Fruit fly (Drosophila melanogaster): ENCODE measurements around the gene IFT46.

Gene IFT46

DNA sequence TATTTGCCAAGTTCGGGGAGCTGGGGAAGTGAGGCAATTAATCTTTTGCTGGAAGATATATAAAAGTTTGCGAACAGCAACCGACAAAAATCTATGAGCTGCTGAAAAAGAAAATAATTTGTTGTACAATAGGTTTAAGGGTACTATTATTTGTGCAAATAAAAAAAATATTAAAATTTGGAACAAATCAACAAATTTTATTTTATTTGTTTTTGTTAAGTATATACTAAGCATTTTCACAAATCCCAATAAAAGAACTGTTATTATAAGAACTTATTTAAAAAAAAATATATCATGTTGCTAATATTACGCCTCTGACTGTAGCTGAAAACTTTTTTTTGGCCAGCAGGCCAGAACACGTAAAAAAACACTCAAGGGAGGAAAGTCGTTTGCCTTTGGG is 42.2 kb upstream of the IFT46 start (continued):
- TF ChIP-seq CG10267 (tag; optimal IDR thresholded peaks at IDR 0.05) = peak; percentile 24
- TF ChIP-seq tin (GFP tag; optimal IDR thresholded peaks at IDR 0.05) = no peak
- TF ChIP-seq CG9437 (GFP tag; optimal IDR thresholded peaks at IDR 0.05) = no peak
- no peak for TF ChIP-seq wor (GFP tag; IDR thresholded peaks at IDR 0.05)
- no peak for TF ChIP-seq p53 (GFP tag; optimal IDR thresholded peaks at IDR 0.05)
- no peak for TF ChIP-seq CG6689 (GFP tag; IDR thresholded peaks at IDR 0.05)
- no peak for TF ChIP-seq sens-2 (GFP tag; IDR thresholded peaks at IDR 0.05)
- no peak for TF ChIP-seq sqz (GFP tag; optimal IDR thresholded peaks at IDR 0.05)
- TF ChIP-seq amos (GFP tag; IDR thresholded peaks at IDR 0.05; ENCODE audit: partially characterized antibody) = no peak
- peak; percentile 9 for TF ChIP-seq CG18619 (GFP tag; optimal IDR thresholded peaks at IDR 0.05)
- TF ChIP-seq gt (GFP tag; IDR thresholded peaks at IDR 0.05) = no peak
- no peak for TF ChIP-seq CG2875 (GFP tag; optimal IDR thresholded peaks at IDR 0.05)
- no peak for TF ChIP-seq dimm (GFP tag; IDR thresholded peaks at IDR 0.05)
- TF ChIP-seq CG17829 (tag; optimal IDR thresholded peaks at IDR 0.05) = no peak
- peak; percentile 35 for TF ChIP-seq grau (tag; optimal IDR thresholded peaks at IDR 0.05)
- TF ChIP-seq croc (GFP tag; conservative IDR thresholded peaks at IDR 0.05) = no peak
- TF ChIP-seq oc (tag; optimal IDR thresholded peaks at IDR 0.05) = no peak
- TF ChIP-seq bigmax (GFP tag; optimal IDR thresholded peaks at IDR 0.05) = no peak
- TF ChIP-seq lov (optimal IDR thresholded peaks at IDR 0.05) = no peak
- TF ChIP-seq lov (GFP tag; IDR thresholded peaks at IDR 0.05) = no peak
- TF ChIP-seq CG43689 (GFP tag; IDR thresholded peaks at IDR 0.05) = no peak
- no peak for TF ChIP-seq ftz-f1 (GFP tag; optimal IDR thresholded peaks at IDR 0.05)
- TF ChIP-seq CG4854 (GFP tag; optimal IDR thresholded peaks at IDR 0.05) = no peak
- no peak for TF ChIP-seq CG6791 (GFP tag; IDR thresholded peaks at IDR 0.05; ENCODE audit: partially characterized antibody)
- TF ChIP-seq CG30403 (GFP tag; optimal IDR thresholded peaks at IDR 0.05) = peak; percentile 34
- TF ChIP-seq Pdp1 (GFP tag; optimal IDR thresholded peaks at IDR 0.05) = no peak
- no peak for TF ChIP-seq Sin3A (optimal IDR thresholded peaks at IDR 0.05)
- peak; percentile 7 for TF ChIP-seq Fer2 (tag; optimal IDR thresholded peaks at IDR 0.05)
- no peak for TF ChIP-seq CG12219 (GFP tag; optimal IDR thresholded peaks at IDR 0.05)
- TF ChIP-seq dan (GFP tag; IDR thresholded peaks at IDR 0.05) = no peak
- TF ChIP-seq corto (GFP tag; optimal IDR thresholded peaks at IDR 0.05) = no peak
- TF ChIP-seq Hand (GFP tag; optimal IDR thresholded peaks at IDR 0.05) = no peak
- TF ChIP-seq E2f1 (GFP tag; IDR thresholded peaks at IDR 0.05) = no peak
- no peak for TF ChIP-seq pnt (GFP tag; optimal IDR thresholded peaks at IDR 0.05)
- peak in 1 of 2 experiments; percentile 5 for TF ChIP-seq Eip74EF (GFP tag; optimal IDR thresholded peaks at IDR 0.05)
- TF ChIP-seq fu2 (GFP tag; optimal IDR thresholded peaks at IDR 0.05) = no peak
- TF ChIP-seq Dref (GFP tag; IDR thresholded peaks at IDR 0.05) = no peak
- TF ChIP-seq cas (GFP tag; IDR thresholded peaks at IDR 0.05) = no peak
- no peak for TF ChIP-seq Opbp (GFP tag; IDR thresholded peaks at IDR 0.05; ENCODE audit: partially characterized antibody)
- TF ChIP-seq Sry-β (GFP tag; optimal IDR thresholded peaks at IDR 0.05) = no peak
- TF ChIP-seq hb (GFP tag; IDR thresholded peaks at IDR 0.05; ENCODE audit: partially characterized antibody) = no peak
- no peak for TF ChIP-seq tll (GFP tag; optimal IDR thresholded peaks at IDR 0.05)
- TF ChIP-seq tna (GFP tag; IDR thresholded peaks at IDR 0.05; ENCODE audit: partially characterized antibody) = no peak
- TF ChIP-seq CG1602 (GFP tag; optimal IDR thresholded peaks at IDR 0.05) = no peak
- no peak for TF ChIP-seq maf-S (GFP tag; optimal IDR thresholded peaks at IDR 0.05)
- no peak for TF ChIP-seq CG14014 (GFP tag; IDR thresholded peaks at IDR 0.05)
- TF ChIP-seq CG9215 (GFP tag; IDR thresholded peaks at IDR 0.05) = 0 out of 2 replicates have a peak, but pooled peaks have one; percentile 21
- no peak for TF ChIP-seq Max (GFP tag; optimal IDR thresholded peaks at IDR 0.05)
- no peak for TF ChIP-seq emc (GFP tag; optimal IDR thresholded peaks at IDR 0.05)
- TF ChIP-seq hbn (GFP tag; IDR thresholded peaks at IDR 0.05; ENCODE audit: partially characterized antibody) = no peak
- no peak for TF ChIP-seq CG3726 (GFP tag; IDR thresholded peaks at IDR 0.05)
- no peak for TF ChIP-seq CG11723 (GFP tag; optimal IDR thresholded peaks at IDR 0.05)
